Fruit fly (Drosophila melanogaster) whole organism, embryonic: ENCODE results near the gene CG8349.

ENCODE experiments used
- BEAF-32 ChIP-seq: fragments of 200-800 bp; sonication (Bioruptor generic); optimal IDR thresholded peaks from 3 replicates; lab custom pipeline; 2017; ENCODE audit warnings: missing biosample characterization, missing genetic modification characterization, mild to moderate bottlenecking, moderate library complexity, missing genetic modification reagents
- Bgb ChIP-seq: fragments of 200-800 bp; sonication (Bioruptor generic); IDR thresholded peaks from 2 replicates; pipeline ENCODE4 v1.3.6; 2022; ENCODE audit warnings: missing biosample characterization, missing genetic modification characterization; ENCODE audit not compliant: partially characterized antibody
- CG12659 ChIP-seq: fragments of 200-800 bp; sonication (Bioruptor generic); optimal IDR thresholded peaks from 3 replicates; lab custom pipeline; 2017; ENCODE audit warnings: mild to moderate bottlenecking, missing biosample characterization, missing genetic modification reagents, missing genetic modification characterization
- CG13287 ChIP-seq: fragments of 200-800 bp; sonication (Bioruptor generic); IDR thresholded peaks from 2 replicates; pipeline ENCODE4 v1.3.6; 2022; ENCODE audit warnings: missing biosample characterization, missing genetic modification characterization; ENCODE audit not compliant: partially characterized antibody
- CG14710 ChIP-seq: fragments of 200-800 bp; sonication (Bioruptor generic); optimal IDR thresholded peaks from 3 replicates; lab custom pipeline; 2019; ENCODE audit warnings: missing biosample characterization, mild to moderate bottlenecking, missing genetic modification characterization, moderate library complexity
- CG14860 ChIP-seq: fragments of 200-800 bp; sonication (Bioruptor generic); IDR thresholded peaks from 3 replicates; pipeline ENCODE4 v1.3.6; 2022; ENCODE audit warnings: missing biosample characterization, missing genetic modification characterization; ENCODE audit not compliant: partially characterized antibody
- CG1529 ChIP-seq: fragments of 200-800 bp; sonication (Bioruptor generic); optimal IDR thresholded peaks from 3 replicates; lab custom pipeline; 2018; ENCODE audit warnings: missing biosample characterization, missing genetic modification characterization
- CG16813 ChIP-seq: fragments of 200-800 bp; sonication (Bioruptor generic); IDR thresholded peaks from 3 replicates; pipeline ENCODE4 v1.3.6; 2022; ENCODE audit warnings: missing biosample characterization, missing genetic modification characterization; ENCODE audit not compliant: partially characterized antibody
- CG17361 ChIP-seq: fragments of 200-800 bp; sonication (Bioruptor generic); IDR thresholded peaks from 3 replicates; pipeline ENCODE4 v1.3.6; 2022; ENCODE audit warnings: missing biosample characterization, missing genetic modification characterization
- CG2116 ChIP-seq: fragments of 200-800 bp; sonication (Bioruptor generic); optimal IDR thresholded peaks from 3 replicates; lab custom pipeline; 2018; ENCODE audit warnings: missing biosample characterization, mild to moderate bottlenecking, missing genetic modification characterization
- CG3281 ChIP-seq: fragments of 200-800 bp; sonication (Bioruptor generic); optimal IDR thresholded peaks from 3 replicates; lab custom pipeline; 2017; ENCODE audit warnings: missing biosample characterization, mild to moderate bottlenecking, missing genetic modification characterization
- CG33557 ChIP-seq: fragments of 200-800 bp; sonication (Bioruptor generic); optimal IDR thresholded peaks from 2 replicates; lab custom pipeline; 2019; ENCODE audit warnings: missing biosample characterization, mild to moderate bottlenecking, missing genetic modification characterization, moderate library complexity
- CG43689 ChIP-seq: fragments of 200-800 bp; sonication (Bioruptor generic); IDR thresholded peaks from 2 replicates; pipeline ENCODE4 v1.3.6; 2022; ENCODE audit warnings: missing biosample characterization, missing genetic modification characterization
- CG4617 ChIP-seq: fragments of 200-800 bp; sonication (Bioruptor generic); optimal IDR thresholded peaks from 3 replicates; lab custom pipeline; 2016; ENCODE audit warnings: missing biosample characterization, missing genetic modification characterization, borderline replicate concordance
- Doc3 ChIP-seq: fragments of 200-800 bp; sonication (Bioruptor generic); IDR thresholded peaks from 3 replicates; pipeline ENCODE4 v1.3.6; 2022; ENCODE audit warnings: missing biosample characterization, missing genetic modification characterization; ENCODE audit not compliant: partially characterized antibody
- Dp ChIP-seq: fragments of 200-800 bp; sonication (Bioruptor generic); optimal IDR thresholded peaks from 2 replicates; lab custom pipeline; 2018; ENCODE audit warnings: missing biosample characterization, mild to moderate bottlenecking, missing genetic modification characterization, moderate library complexity
- Dref ChIP-seq: fragments of 200-800 bp; sonication (Bioruptor generic); IDR thresholded peaks from 2 replicates; pipeline ENCODE4 v1.3.6; 2022; ENCODE audit warnings: missing biosample characterization, missing genetic modification characterization
- Drgx ChIP-seq: fragments of 200-800 bp; sonication (Bioruptor generic); IDR thresholded peaks from 2 replicates; pipeline ENCODE4 v1.3.6; 2022; ENCODE audit warnings: missing biosample characterization, missing genetic modification characterization
- E2f2 ChIP-seq: fragments of 200-800 bp; sonication (Bioruptor generic); IDR thresholded peaks from 2 replicates; pipeline ENCODE4 v1.3.6; 2022; ENCODE audit warnings: missing biosample characterization, missing genetic modification characterization
- Hand ChIP-seq: fragments of 200-800 bp; sonication (Bioruptor generic); optimal IDR thresholded peaks from 2 replicates; lab custom pipeline; 2017; ENCODE audit warnings: mild to moderate bottlenecking, missing biosample characterization, missing genetic modification reagents, missing genetic modification characterization
- MESR4 ChIP-seq: fragments of 200-800 bp; sonication (Bioruptor generic); optimal IDR thresholded peaks from 2 replicates; lab custom pipeline; 2018; ENCODE audit warnings: missing biosample characterization, mild to moderate bottlenecking, missing genetic modification characterization, moderate library complexity
- Myb ChIP-seq: fragments of 200-800 bp; sonication (Bioruptor generic); optimal IDR thresholded peaks from 2 replicates; lab custom pipeline; 2016; ENCODE audit warnings: missing biosample characterization, missing genetic modification characterization
- Scr ChIP-seq: fragments of 200-800 bp; sonication (Bioruptor generic); IDR thresholded peaks from 2 replicates; pipeline ENCODE4 v1.3.6; 2022; ENCODE audit warnings: missing biosample characterization, missing genetic modification characterization; ENCODE audit not compliant: partially characterized antibody
- Sry-δ ChIP-seq: fragments of 200-800 bp; sonication (Bioruptor generic); optimal IDR thresholded peaks from 2 replicates; lab custom pipeline; 2016; ENCODE audit warnings: missing biosample characterization, missing genetic modification characterization
- ac ChIP-seq: fragments of 200-800 bp; sonication (Bioruptor generic); optimal IDR thresholded peaks from 3 replicates; lab custom pipeline; 2017; ENCODE audit warnings: missing biosample characterization, mild to moderate bottlenecking, missing genetic modification characterization
- amos ChIP-seq: fragments of 200-800 bp; sonication (Bioruptor generic); IDR thresholded peaks from 2 replicates; pipeline ENCODE4 v1.3.6; 2022; ENCODE audit warnings: missing biosample characterization, missing genetic modification characterization; ENCODE audit not compliant: partially characterized antibody
- ato ChIP-seq: fragments of 200-800 bp; sonication (Bioruptor generic); IDR thresholded peaks from 2 replicates; pipeline ENCODE4 v1.3.6; 2022; ENCODE audit warnings: missing biosample characterization, missing genetic modification characterization; ENCODE audit not compliant: partially characterized antibody
- gsb ChIP-seq: fragments of 200-800 bp; sonication (Bioruptor generic); IDR thresholded peaks from 2 replicates; pipeline ENCODE4 v1.3.6; 2022; ENCODE audit warnings: missing biosample characterization, missing genetic modification characterization
- knrl ChIP-seq: fragments of 200-800 bp; sonication (Bioruptor generic); IDR thresholded peaks from 3 replicates; pipeline ENCODE4 v1.3.6; 2022; ENCODE audit warnings: missing biosample characterization, missing genetic modification characterization; ENCODE audit not compliant: partially characterized antibody
- lbe ChIP-seq: fragments of 200-800 bp; sonication (Bioruptor generic); optimal IDR thresholded peaks from 2 replicates; lab custom pipeline; 2016; ENCODE audit warnings: missing biosample characterization, mild to moderate bottlenecking, missing genetic modification characterization
- phol ChIP-seq: fragments of 200-800 bp; sonication (Bioruptor generic); optimal IDR thresholded peaks from 3 replicates; lab custom pipeline; 2018; ENCODE audit warnings: missing biosample characterization, mild to moderate bottlenecking, missing genetic modification characterization, moderate library complexity
- pzg ChIP-seq: fragments of 200-800 bp; sonication (Bioruptor generic); optimal IDR thresholded peaks from 3 replicates; lab custom pipeline; 2018; ENCODE audit warnings: missing biosample characterization, mild to moderate bottlenecking, missing genetic modification characterization, moderate library complexity
- repo ChIP-seq: fragments of 200-800 bp; sonication (Bioruptor generic); optimal IDR thresholded peaks from 2 replicates; lab custom pipeline; 2016; ENCODE audit warnings: missing biosample characterization, missing genetic modification characterization
- schlank ChIP-seq: fragments of 200-800 bp; sonication (Bioruptor generic); optimal IDR thresholded peaks from 2 replicates; lab custom pipeline; 2018; ENCODE audit warnings: missing biosample characterization, mild to moderate bottlenecking, missing genetic modification characterization
- sens-2 ChIP-seq: fragments of 200-800 bp; sonication (Bioruptor generic); IDR thresholded peaks from 2 replicates; pipeline ENCODE4 v1.3.6; 2022; ENCODE audit warnings: missing biosample characterization, missing genetic modification characterization
- sim ChIP-seq: fragments of 200-800 bp; sonication (Bioruptor generic); IDR thresholded peaks from 2 replicates; pipeline ENCODE4 v1.3.6; 2022; ENCODE audit warnings: missing biosample characterization, missing genetic modification characterization
- sna ChIP-seq: fragments of 200-800 bp; sonication (Bioruptor generic); IDR thresholded peaks from 2 replicates; pipeline ENCODE4 v1.3.6; 2022; ENCODE audit warnings: missing biosample characterization, missing genetic modification characterization; ENCODE audit not compliant: partially characterized antibody
- sob ChIP-seq: fragments of 200-800 bp; sonication (Bioruptor generic); IDR thresholded peaks from 2 replicates; pipeline ENCODE4 v1.3.6; 2022; ENCODE audit warnings: missing biosample characterization, missing genetic modification characterization
- ssp ChIP-seq: fragments of 200-800 bp; sonication (Bioruptor generic); IDR thresholded peaks from 2 replicates; pipeline ENCODE4 v1.3.6; 2022; ENCODE audit warnings: missing biosample characterization, missing genetic modification characterization
- stwl ChIP-seq: fragments of 200-800 bp; sonication (Bioruptor generic); optimal IDR thresholded peaks from 3 replicates; lab custom pipeline; 2018; ENCODE audit warnings: missing biosample characterization, mild to moderate bottlenecking, missing genetic modification characterization, moderate library complexity
- sug ChIP-seq: fragments of 200-800 bp; optimal IDR thresholded peaks from 2 replicates; lab custom pipeline; 2019; ENCODE audit warnings: missing biosample characterization, mild to moderate bottlenecking, missing genetic modification characterization, moderate library complexity
- trem ChIP-seq: fragments of 200-800 bp; optimal IDR thresholded peaks from 3 replicates; lab custom pipeline; 2019; ENCODE audit warnings: missing biosample characterization, mild to moderate bottlenecking, missing genetic modification characterization, moderate library complexity
- unc-4 ChIP-seq: fragments of 200-800 bp; sonication (Bioruptor generic); IDR thresholded peaks from 2 replicates; pipeline ENCODE4 v1.3.6; 2022; ENCODE audit warnings: missing biosample characterization, missing genetic modification characterization; ENCODE audit not compliant: partially characterized antibody
- usp ChIP-seq: fragments of >200 bp; optimal IDR thresholded peaks from 2 replicates; lab custom pipeline; 2017; ENCODE audit warnings: missing biosample characterization, missing genetic modification characterization
- wor ChIP-seq: fragments of 200-800 bp; sonication (Bioruptor generic); IDR thresholded peaks from 2 replicates; pipeline ENCODE4 v1.3.6; 2022; ENCODE audit warnings: missing biosample characterization, missing genetic modification characterization
- zen2 ChIP-seq: fragments of 200-800 bp; sonication (Bioruptor generic); IDR thresholded peaks from 3 replicates; pipeline ENCODE4 v1.3.6; 2022; ENCODE audit warnings: missing biosample characterization, missing genetic modification characterization; ENCODE audit not compliant: partially characterized antibody

CG8349 gene

DNA sequence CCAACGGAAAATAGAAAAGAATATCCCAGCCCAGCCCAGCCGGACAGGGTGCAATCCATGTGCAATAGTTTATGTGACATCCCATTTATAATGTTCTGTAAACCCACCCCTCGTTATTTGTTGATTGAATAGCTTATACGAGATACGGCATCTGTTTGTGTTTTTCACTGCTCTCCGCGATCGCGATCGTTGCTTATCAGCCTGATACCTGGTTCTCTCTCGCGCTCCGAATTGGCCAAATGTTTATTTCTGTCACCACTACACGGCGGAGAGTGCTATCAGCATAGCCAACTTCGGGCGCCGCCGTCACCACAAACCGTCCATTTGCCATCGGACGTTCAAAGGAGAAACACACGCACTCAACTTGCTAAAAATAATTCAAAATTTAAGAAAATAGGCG, 1.7 kb upstream of the CG8349 start, which contains the start of gene CG8353 (continued):
- TF ChIP-seq CG33557 (GFP tag; lab: Kevin White, UChicago) (no peak), ssp (no peak), gsb (no peak), CG1529 (GFP tag; lab: Kevin White, UChicago) (no peak), ac (GFP tag; lab: Kevin White, UChicago) (no peak), Drgx (peak; percentile 15; the same call in 1 of the 2 replicates), MESR4 (peak; percentile 28)

DNA sequence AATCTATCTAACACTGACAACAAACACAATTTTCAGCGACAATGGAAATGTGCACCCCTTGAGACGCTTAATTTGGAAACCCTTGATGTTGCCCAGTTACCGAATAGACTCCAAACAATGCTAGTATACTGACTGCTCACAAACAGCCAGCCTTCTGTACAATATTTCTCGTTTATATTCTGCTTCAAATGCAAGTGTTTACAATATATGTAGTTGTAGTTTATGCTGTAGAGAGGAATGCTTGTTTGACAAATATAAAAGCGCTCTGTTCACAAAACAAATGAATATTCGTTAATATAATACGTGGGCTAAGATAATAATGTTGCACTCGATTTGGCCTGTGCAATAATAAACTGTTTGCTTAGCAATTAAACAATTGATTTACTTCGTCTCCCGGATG, 2.2 kb downstream of the CG8349 start, which contains the start of gene CG8292:
Gene CG8292, minus strand, starts transcription at position 101 of the 400 bp plus-strand sequence.
- TF ChIP-seq schlank (tag; lab: Kevin White, UChicago) (no peak), sim (GFP tag; lab: Robert Waterston, UW) (no peak), sens-2 (no peak), CG3281 (GFP tag; lab: Kevin White, UChicago) (no peak), usp (no peak)

dm6 chr2L:8220393-8220934, 4.7 kb downstream of the CG8349 start, which contains the start of gene Snx6:
Gene Snx6, minus strand, starts transcription at chr2L:8220741.
- peak; percentile 80 for TF ChIP-seq sug (tag; lab: Kevin White, UChicago)
- peak; percentile 40; the same call in 1 of the 3 replicates for TF ChIP-seq knrl
- peak; percentile 56 for TF ChIP-seq lbe
- TF ChIP-seq repo (GFP tag; lab: Kevin White, UChicago), result no peak
- peak; percentile 90 for TF ChIP-seq Dp (GFP tag; lab: Kevin White, UChicago)
- no peak for TF ChIP-seq wor (GFP tag; lab: Robert Waterston, UW)
- TF ChIP-seq Scr (GFP tag; lab: Robert Waterston, UW), result peak; percentile 68
- TF ChIP-seq trem (tag; lab: Kevin White, UChicago), result peak; percentile 27
- peak; percentile 46 for TF ChIP-seq phol (tag; lab: Kevin White, UChicago)
- no peak for TF ChIP-seq CG43689
- TF ChIP-seq sob (GFP tag; lab: Robert Waterston, UW), result no peak
- TF ChIP-seq Myb (GFP tag; lab: Kevin White, UChicago), result peak; percentile 38
- peak; percentile 59 for TF ChIP-seq zen2 (GFP tag; lab: Robert Waterston, UW)
- peak; percentile 65 for TF ChIP-seq Doc3 (GFP tag; lab: Robert Waterston, UW)
- TF ChIP-seq pzg (GFP tag; lab: Kevin White, UChicago), result peak; percentile 38
- peak; percentile 60; the same call in 1 of the 2 replicates for TF ChIP-seq sna (GFP tag; lab: Robert Waterston, UW)
- TF ChIP-seq CG14710, result peak; percentile 12
- TF ChIP-seq CG4617 (GFP tag; lab: Kevin White, UChicago), result peak; percentile 25
- TF ChIP-seq CG16813 (GFP tag; lab: Robert Waterston, UW), result peak; percentile 50; the same call in 1 of the 3 replicates
- TF ChIP-seq E2f2 (GFP tag; lab: Robert Waterston, UW), result peak; percentile 91
- peak; percentile 62 for TF ChIP-seq stwl (tag; lab: Kevin White, UChicago)
- TF ChIP-seq Bgb (GFP tag; lab: Robert Waterston, UW), result peak; percentile 71
- TF ChIP-seq Dref (GFP tag; lab: Robert Waterston, UW), result peak; percentile 86
- TF ChIP-seq CG13287 (GFP tag; lab: Robert Waterston, UW), result peak; percentile 86
- TF ChIP-seq Sry-δ, result peak; percentile 87
- peak; percentile 68 for TF ChIP-seq unc-4
- no peak for TF ChIP-seq Hand (GFP tag; lab: Kevin White, UChicago)
- TF ChIP-seq BEAF-32 (GFP tag; lab: Kevin White, UChicago), result peak; percentile 64
- 0 out of 2 replicates have a peak, but pooled peaks have one; percentile 37 for TF ChIP-seq ato
- TF ChIP-seq CG17361, result no peak
- TF ChIP-seq CG2116 (GFP tag; lab: Kevin White, UChicago), result peak; percentile 44
- TF ChIP-seq CG12659, result no peak
- TF ChIP-seq CG14860 (GFP tag; lab: Robert Waterston, UW), result peak; percentile 35; the same call in 2 of the 3 replicates
- TF ChIP-seq amos (GFP tag; lab: Robert Waterston, UW), result peak; percentile 56; the same call in 1 of the 2 replicates
